Fruit fly (Drosophila melanogaster) whole organism, embryonic: ENCODE measurements around the gene Prat.

Experiments
- Awh ChIP-seq: fragments of 200-800 bp; sonication (Bioruptor generic); IDR thresholded peaks from 2 replicates; pipeline ENCODE4, ENCODE4 v1.3.6; 2022; ENCODE audit warnings: missing biosample characterization, missing genetic modification characterization
- C15 ChIP-seq: fragments of 200-800 bp; sonication (Bioruptor generic); IDR thresholded peaks from 3 replicates; pipeline ENCODE4 v1.3.6; 2022; ENCODE audit warnings: missing biosample characterization, missing genetic modification characterization
- CG10543 ChIP-seq: fragments of 200-800 bp; sonication (Bioruptor generic); optimal IDR thresholded peaks from 3 replicates; lab custom pipeline; 2017; ENCODE audit warnings: missing biosample characterization, mild to moderate bottlenecking, missing genetic modification characterization, moderate library complexity
- CG10979 ChIP-seq: fragments of 200-800 bp; sonication (Bioruptor generic); optimal IDR thresholded peaks from 2 replicates; lab custom pipeline; 2018; ENCODE audit warnings: missing biosample characterization, mild to moderate bottlenecking, missing genetic modification characterization, moderate library complexity
- CG14965 ChIP-seq: fragments of 200-800 bp; sonication (Bioruptor generic); optimal IDR thresholded peaks from 2 replicates; lab custom pipeline; 2016; ENCODE audit warnings: missing biosample characterization, missing genetic modification characterization, borderline replicate concordance
- CG15269 ChIP-seq: fragments of 200-800 bp; sonication (Bioruptor generic); optimal IDR thresholded peaks from 2 replicates; lab custom pipeline; 2018; ENCODE audit warnings: missing biosample characterization, mild to moderate bottlenecking, missing genetic modification characterization, moderate library complexity
- CG17829 ChIP-seq: fragments of 200-800 bp; optimal IDR thresholded peaks from 2 replicates; lab custom pipeline; 2019; ENCODE audit warnings: missing biosample characterization, mild to moderate bottlenecking, missing genetic modification characterization, moderate library complexity
- CG18262 ChIP-seq: fragments of 200-800 bp; optimal IDR thresholded peaks from 3 replicates; lab custom pipeline; 2019; ENCODE audit warnings: missing biosample characterization, mild to moderate bottlenecking, missing genetic modification characterization, moderate library complexity
- CG1832 ChIP-seq: fragments of 200-800 bp; sonication (Bioruptor generic); optimal IDR thresholded peaks from 2 replicates; lab custom pipeline; 2017; ENCODE audit warnings: missing biosample characterization, mild to moderate bottlenecking, missing genetic modification characterization, inconsistent platforms
- CG31365 ChIP-seq: fragments of 200-800 bp; sonication (Bioruptor generic); optimal IDR thresholded peaks from 2 replicates; lab custom pipeline; 2018; ENCODE audit warnings: missing biosample characterization, mild to moderate bottlenecking, missing genetic modification characterization
- CG3281 ChIP-seq: fragments of 200-800 bp; sonication (Bioruptor generic); optimal IDR thresholded peaks from 3 replicates; lab custom pipeline; 2017; ENCODE audit warnings: missing biosample characterization, mild to moderate bottlenecking, missing genetic modification characterization
- CG42726 ChIP-seq: fragments of 200-800 bp; sonication (Bioruptor generic); IDR thresholded peaks from 2 replicates; pipeline ENCODE4 v1.3.6; 2022; ENCODE audit warnings: missing biosample characterization, missing genetic modification characterization; ENCODE audit not compliant: partially characterized antibody
- CG4854 ChIP-seq: fragments of 200-800 bp; sonication (Bioruptor generic); optimal IDR thresholded peaks from 2 replicates; lab custom pipeline; 2016; ENCODE audit warnings: missing biosample characterization, missing genetic modification characterization, inconsistent platforms
- CG6272 ChIP-seq: fragments of 200-800 bp; sonication (Bioruptor generic); IDR thresholded peaks from 2 replicates; pipeline ENCODE4 v1.3.6; 2022; ENCODE audit warnings: missing biosample characterization, missing genetic modification characterization
- CG6813 ChIP-seq: fragments of 200-800 bp; sonication (Bioruptor generic); optimal IDR thresholded peaks from 2 replicates; lab custom pipeline; 2017; ENCODE audit warnings: missing biosample characterization, missing genetic modification characterization, mild to moderate bottlenecking, moderate library complexity, missing genetic modification reagents
- CG7271 ChIP-seq: fragments of 200-800 bp; sonication (Bioruptor generic); optimal IDR thresholded peaks from 2 replicates; lab custom pipeline; 2018; ENCODE audit warnings: missing biosample characterization, mild to moderate bottlenecking, missing genetic modification characterization, moderate library complexity
- CG7556 ChIP-seq: fragments of 200-800 bp; sonication (Bioruptor generic); optimal IDR thresholded peaks from 2 replicates; lab custom pipeline; 2017; ENCODE audit warnings: missing biosample characterization, mild to moderate bottlenecking, missing genetic modification characterization
- CG7745 ChIP-seq: fragments of 200-800 bp; sonication (Bioruptor generic); optimal IDR thresholded peaks from 2 replicates; lab custom pipeline; 2018; ENCODE audit warnings: missing biosample characterization, mild to moderate bottlenecking, missing genetic modification characterization, moderate library complexity
- CG7987 ChIP-seq: fragments of 200-800 bp; sonication (Bioruptor generic); optimal IDR thresholded peaks from 2 replicates; lab custom pipeline; 2018; ENCODE audit warnings: missing biosample characterization, mild to moderate bottlenecking, missing genetic modification characterization, moderate library complexity
- CG9215 ChIP-seq: fragments of 200-800 bp; sonication (Bioruptor generic); IDR thresholded peaks from 2 replicates; pipeline ENCODE4 v1.3.6; 2022; ENCODE audit warnings: missing biosample characterization, missing genetic modification characterization
- CG9932 ChIP-seq: fragments of 200-800 bp; sonication (Bioruptor generic); IDR thresholded peaks from 2 replicates; pipeline ENCODE4 v1.3.6; 2022; ENCODE audit warnings: missing biosample characterization, missing genetic modification characterization
- D19A ChIP-seq: fragments of 200-800 bp; optimal IDR thresholded peaks from 3 replicates; lab custom pipeline; 2019; ENCODE audit warnings: missing biosample characterization, mild to moderate bottlenecking, missing genetic modification characterization, moderate library complexity
- Dbx ChIP-seq: fragments of 200-800 bp; sonication (Bioruptor generic); IDR thresholded peaks from 3 replicates; pipeline ENCODE4 v1.3.6; 2022; ENCODE audit warnings: missing biosample characterization, missing genetic modification characterization
- ERR ChIP-seq: fragments of 200-800 bp; sonication (Bioruptor generic); optimal IDR thresholded peaks from 2 replicates; lab custom pipeline; 2016; ENCODE audit warnings: missing biosample characterization, missing genetic modification characterization
- Fer1 ChIP-seq: fragments of 200-800 bp; sonication (Bioruptor generic); optimal IDR thresholded peaks from 2 replicates; lab custom pipeline; 2017; ENCODE audit warnings: missing biosample characterization, mild to moderate bottlenecking, missing genetic modification characterization
- H15 ChIP-seq: fragments of 200-800 bp; sonication (Bioruptor generic); IDR thresholded peaks from 3 replicates; pipeline ENCODE4 v1.3.6; 2022; ENCODE audit warnings: missing biosample characterization, missing genetic modification characterization
- Neu2 ChIP-seq: fragments of 200-800 bp; sonication (Bioruptor generic); optimal IDR thresholded peaks from 3 replicates; lab custom pipeline; 2016; ENCODE audit warnings: missing biosample characterization, missing genetic modification characterization, borderline replicate concordance
- Nf-YC ChIP-seq: fragments of 200-800 bp; optimal IDR thresholded peaks from 3 replicates; lab custom pipeline; 2019; ENCODE audit warnings: missing biosample characterization, mild to moderate bottlenecking, missing genetic modification characterization, moderate library complexity
- Side ChIP-seq: fragments of 200-800 bp; sonication (Bioruptor generic); optimal IDR thresholded peaks from 2 replicates; lab custom pipeline; 2016; ENCODE audit warnings: missing biosample characterization, missing genetic modification characterization
- Sox100B ChIP-seq: fragments of 200-800 bp; sonication (Bioruptor generic); optimal IDR thresholded peaks from 3 replicates; lab custom pipeline; 2018; ENCODE audit warnings: missing biosample characterization, mild to moderate bottlenecking, missing genetic modification characterization
- abd-A ChIP-seq: fragments of 200-800 bp; sonication (Bioruptor generic); optimal IDR thresholded peaks from 3 replicates; lab custom pipeline; 2019; ENCODE audit warnings: missing biosample characterization, mild to moderate bottlenecking, missing genetic modification characterization, moderate library complexity
- amos ChIP-seq: fragments of 200-800 bp; sonication (Bioruptor generic); IDR thresholded peaks from 2 replicates; pipeline ENCODE4 v1.3.6; 2022; ENCODE audit warnings: missing biosample characterization, missing genetic modification characterization; ENCODE audit not compliant: partially characterized antibody
- bsh ChIP-seq, 2 experiments: fragments of 200-800 bp; sonication (Bioruptor generic); optimal IDR thresholded peaks; 2 replicates each; lab custom pipeline; 2017 to 2018; ENCODE audit warnings: mild to moderate bottlenecking in 2 of 2, missing biosample characterization in 2 of 2, missing genetic modification characterization in 2 of 2, moderate library complexity in 1 of 2
- cato ChIP-seq: fragments of 200-800 bp; sonication (Bioruptor generic); optimal IDR thresholded peaks from 2 replicates; lab custom pipeline; 2016; ENCODE audit warnings: missing biosample characterization, missing genetic modification characterization, borderline replicate concordance
- chm ChIP-seq: fragments of 200-800 bp; sonication (Bioruptor generic); IDR thresholded peaks from 2 replicates; pipeline ENCODE4 v1.3.6; 2022; ENCODE audit warnings: missing biosample characterization, missing genetic modification characterization
- dimm ChIP-seq: fragments of 200-800 bp; sonication (Bioruptor generic); IDR thresholded peaks from 2 replicates; pipeline ENCODE4 v1.3.6; 2022; ENCODE audit warnings: missing biosample characterization, missing genetic modification characterization
- disco-r ChIP-seq: fragments of 200-800 bp; sonication (Bioruptor generic); optimal IDR thresholded peaks from 2 replicates; lab custom pipeline; 2016; ENCODE audit warnings: missing biosample characterization, missing genetic modification characterization
- gcm ChIP-seq: fragments of 200-800 bp; sonication (Bioruptor generic); optimal IDR thresholded peaks from 2 replicates; lab custom pipeline; 2019; ENCODE audit warnings: missing biosample characterization, mild to moderate bottlenecking, missing genetic modification characterization, moderate library complexity
- gem ChIP-seq: fragments of 200-800 bp; sonication (Bioruptor generic); optimal IDR thresholded peaks from 2 replicates; lab custom pipeline; 2019; ENCODE audit warnings: missing biosample characterization, mild to moderate bottlenecking, missing genetic modification characterization, moderate library complexity
- gro ChIP-seq: fragments of 200-800 bp; sonication (Bioruptor generic); optimal IDR thresholded peaks from 2 replicates; lab custom pipeline; 2016; ENCODE audit warnings: missing biosample characterization, missing genetic modification characterization
- h ChIP-seq: fragments of >200 bp; optimal IDR thresholded peaks from 2 replicates; lab custom pipeline; 2017
- hth ChIP-seq: fragments of >200 bp; optimal IDR thresholded peaks from 2 replicates; lab custom pipeline; 2017; ENCODE audit warnings: inconsistent platforms
- ind ChIP-seq: fragments of 200-800 bp; sonication (Bioruptor generic); optimal IDR thresholded peaks from 3 replicates; lab custom pipeline; 2016; ENCODE audit warnings: missing biosample characterization, missing genetic modification characterization
- nmo ChIP-seq: fragments of 200-800 bp; sonication (Bioruptor generic); optimal IDR thresholded peaks from 2 replicates; lab custom pipeline; 2018; ENCODE audit warnings: missing biosample characterization, mild to moderate bottlenecking, missing genetic modification characterization, moderate library complexity
- ranshi ChIP-seq: fragments of 200-800 bp; sonication (Bioruptor generic); IDR thresholded peaks from 2 replicates; pipeline ENCODE4 v1.3.6; 2022; ENCODE audit warnings: missing biosample characterization, missing genetic modification characterization
- rib ChIP-seq: fragments of 200-800 bp; sonication (Bioruptor generic); IDR thresholded peaks from 2 replicates; pipeline ENCODE4 v1.3.6; 2022; ENCODE audit warnings: missing biosample characterization, missing genetic modification characterization
- row ChIP-seq: fragments of 200-800 bp; sonication (Bioruptor generic); IDR thresholded peaks from 3 replicates; pipeline ENCODE4 v1.3.6; 2022; ENCODE audit warnings: missing biosample characterization, missing genetic modification characterization
- sd ChIP-seq: fragments of 200-800 bp; sonication (Bioruptor generic); optimal IDR thresholded peaks from 3 replicates; lab custom pipeline; 2018; ENCODE audit warnings: missing biosample characterization, mild to moderate bottlenecking, missing genetic modification characterization, moderate library complexity
- sima ChIP-seq: fragments of 200-800 bp; sonication (Bioruptor generic); optimal IDR thresholded peaks from 2 replicates; lab custom pipeline; 2016; ENCODE audit warnings: missing biosample characterization, missing genetic modification characterization
- slbo ChIP-seq: fragments of 200-800 bp; sonication (Bioruptor generic); IDR thresholded peaks from 2 replicates; pipeline ENCODE4 v1.3.6; 2022; ENCODE audit warnings: missing biosample characterization, missing genetic modification characterization
- tna ChIP-seq: fragments of 200-800 bp; sonication (Bioruptor generic); IDR thresholded peaks from 2 replicates; pipeline ENCODE4 v1.3.6; 2022; ENCODE audit warnings: missing biosample characterization, missing genetic modification characterization; ENCODE audit not compliant: partially characterized antibody
- zen ChIP-seq: fragments of 200-800 bp; sonication (Bioruptor generic); optimal IDR thresholded peaks from 3 replicates; lab custom pipeline; 2018; ENCODE audit warnings: missing biosample characterization, mild to moderate bottlenecking, missing genetic modification characterization, moderate library complexity

Gene Prat

DNA sequence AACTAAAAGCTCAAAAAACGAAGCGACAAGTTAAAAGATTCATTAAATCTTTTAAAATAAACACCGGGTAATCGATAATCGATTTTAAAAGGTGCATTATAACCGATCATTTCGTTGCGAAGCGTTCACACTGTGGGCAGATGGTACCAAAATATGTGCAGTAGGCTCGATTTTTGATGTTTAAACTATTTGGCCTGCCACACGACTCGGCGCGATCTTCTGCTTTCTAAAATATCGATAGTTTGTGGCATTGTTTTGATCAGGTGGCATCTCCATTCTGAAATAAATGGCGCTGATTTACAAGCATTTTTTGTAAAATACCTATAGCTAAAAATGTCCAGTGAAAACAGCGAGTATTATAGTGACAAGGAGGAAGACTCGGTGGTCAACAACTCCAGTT is 8.6 kb upstream of the Prat start, which contains the start of the genes CG10445 and lds (continued):
- TF ChIP-seq zen (peak; percentile 43), tna (GFP tag; lab: Robert Waterston, UW) (peak; percentile 89), Dbx (GFP tag; lab: Robert Waterston, UW) (no peak), CG7987 (GFP tag; lab: Kevin White, UChicago) (no peak), CG31365 (no peak), ind (GFP tag; lab: Kevin White, UChicago) (peak; percentile 7), CG9932 (peak; percentile 47), Neu2 (GFP tag; lab: Kevin White, UChicago) (no peak), hth (lab: Kevin White, UChicago) (no peak), Sox100B (GFP tag; lab: Kevin White, UChicago) (no peak), gcm (no peak), CG4854 (GFP tag; lab: Kevin White, UChicago) (no peak), CG18262 (tag; lab: Kevin White, UChicago) (no peak), D19A (tag; lab: Kevin White, UChicago) (no peak), CG7271 (tag; lab: Kevin White, UChicago) (no peak), CG10979 (tag; lab: Kevin White, UChicago) (no peak), h (no peak), CG42726 (peak; percentile 32; the same call in 1 of the 2 replicates), CG10543 (GFP tag; lab: Kevin White, UChicago) (no peak), disco-r (no peak), bsh (GFP tag; optimal IDR thresholded peaks at IDR 0.05; lab: Kevin White, UChicago) (no peak), Nf-YC (tag; lab: Kevin White, UChicago) (no peak), ERR (no peak), CG3281 (GFP tag; lab: Kevin White, UChicago) (no peak), CG17829 (tag; lab: Kevin White, UChicago) (peak; percentile 69), H15 (GFP tag; lab: Robert Waterston, UW) (no peak), nmo (GFP tag; lab: Kevin White, UChicago) (peak; percentile 57), CG7745 (no peak), CG6272 (GFP tag; lab: Robert Waterston, UW) (no peak), CG15269 (tag; lab: Kevin White, UChicago) (no peak), CG14965 (GFP tag; lab: Kevin White, UChicago) (no peak), chm (GFP tag; lab: Robert Waterston, UW) (no peak), CG9215 (GFP tag; lab: Robert Waterston, UW) (no peak), Awh (GFP tag; lab: Robert Waterston, UW) (no peak), sd (tag; lab: Kevin White, UChicago) (no peak), row (peak; percentile 76), cato (GFP tag; lab: Kevin White, UChicago) (no peak), CG6813 (GFP tag; lab: Kevin White, UChicago) (no peak), gro (no peak), dimm (no peak), sima (GFP tag; lab: Kevin White, UChicago) (no peak), slbo (GFP tag; lab: Robert Waterston, UW) (peak; percentile 46; the same call in 1 of the 2 replicates), CG1832 (no peak), abd-A (tag; lab: Kevin White, UChicago) (no peak), ranshi (GFP tag; lab: Robert Waterston, UW) (no peak), rib (no peak), C15 (GFP tag; lab: Robert Waterston, UW) (no peak), Fer1 (GFP tag; lab: Kevin White, UChicago) (no peak), amos (GFP tag; lab: Robert Waterston, UW) (peak; percentile 84), Side (GFP tag; lab: Kevin White, UChicago) (no peak), CG7556 (GFP tag; lab: Kevin White, UChicago) (no peak), gem (tag; lab: Kevin White, UChicago) (no peak)
